In the genomic region with DNA sequence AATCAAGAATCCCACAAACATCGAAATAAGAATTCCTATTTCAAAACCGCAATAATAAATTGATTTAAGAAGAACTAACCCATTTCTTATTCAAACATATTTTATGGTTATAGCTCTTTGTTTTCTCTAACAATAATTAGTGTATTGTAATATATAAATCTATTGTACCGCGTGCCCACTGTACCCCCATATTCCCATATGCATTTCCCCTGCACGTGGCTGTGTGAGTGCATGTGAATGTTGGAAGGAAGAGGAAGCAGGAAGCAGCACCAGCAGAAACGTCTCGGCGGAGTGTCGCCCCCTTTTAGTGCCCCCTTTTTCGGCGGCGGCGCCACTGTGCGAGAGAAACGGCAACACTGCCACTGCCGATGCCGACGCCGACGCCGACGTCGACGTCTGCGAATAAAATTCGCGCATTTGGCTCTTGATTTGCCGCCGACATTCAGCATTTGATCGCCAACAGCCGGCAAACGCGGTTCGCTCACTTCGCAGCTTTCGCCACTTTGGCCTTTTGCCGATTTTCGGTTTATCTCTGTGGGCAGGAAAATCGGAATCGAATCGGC, we compare ENCODE assay signal across 6 fruit fly cellular contexts.
A peak's percentile ranks its signal among the peaks of the same experiment; 100 is the strongest.
TF ChIP-seq lines count a peak whose summit lies in the region.

No protein-coding gene starts in this region.

- TF ChIP-seq CTCF in S2 (optimal IDR thresholded peaks at IDR 0.05; lab: Kevin White, UChicago), result peak; percentile 78 to 79
- TF ChIP-seq CTCF in whole organism, embryonic (GFP tag; optimal IDR thresholded peaks at IDR 0.05; lab: Kevin White, UChicago), result peak; percentile 92

TF ChIP-seq in whole organism, adult, 20 proteins besides CTCF, POLR2A, EP300 and RAD21 (continues in another document):
- no peak for TF ChIP-seq cnc (optimal IDR thresholded peaks at IDR 0.05; lab: Kevin White, UChicago)
- TF ChIP-seq Mnt (GFP tag; optimal IDR thresholded peaks at IDR 0.05; lab: Kevin White, UChicago), result peak; percentile 83
- peak; percentile 100 for TF ChIP-seq pad (GFP tag; optimal IDR thresholded peaks at IDR 0.05; lab: Kevin White, UChicago)
- TF ChIP-seq Clk (GFP tag; optimal IDR thresholded peaks at IDR 0.05; lab: Kevin White, UChicago), result peak; percentile 34
- peak; percentile 72 for TF ChIP-seq CG12768 (GFP tag; optimal IDR thresholded peaks at IDR 0.05; lab: Kevin White, UChicago)
- peak; percentile 66 for TF ChIP-seq CG7101 (tag; optimal IDR thresholded peaks at IDR 0.05; lab: Kevin White, UChicago)
- TF ChIP-seq Hr96 (GFP tag; optimal IDR thresholded peaks at IDR 0.05; lab: Kevin White, UChicago), result peak; percentile 77
- peak; percentile 32 for TF ChIP-seq CG1620 (GFP tag; optimal IDR thresholded peaks at IDR 0.05; lab: Kevin White, UChicago)
- TF ChIP-seq cic (GFP tag; optimal IDR thresholded peaks at IDR 0.05; lab: Kevin White, UChicago), result peak; percentile 78
- peak; percentile 41 for TF ChIP-seq CG11617 (GFP tag; optimal IDR thresholded peaks at IDR 0.05; lab: Kevin White, UChicago)
- TF ChIP-seq bab1 (GFP tag; optimal IDR thresholded peaks at IDR 0.05; lab: Kevin White, UChicago), result peak; percentile 71
- peak; percentile 68 for TF ChIP-seq CG7045 (GFP tag; optimal IDR thresholded peaks at IDR 0.05; lab: Kevin White, UChicago)
- peak; percentile 29 for TF ChIP-seq Crg-1 (GFP tag; optimal IDR thresholded peaks at IDR 0.05; lab: Kevin White, UChicago)
- TF ChIP-seq ovo (GFP tag; optimal IDR thresholded peaks at IDR 0.05; lab: Kevin White, UChicago), result peak; percentile 56
- peak; percentile 74 for TF ChIP-seq CG14711 (tag; optimal IDR thresholded peaks at IDR 0.05; lab: Kevin White, UChicago)
- no peak for TF ChIP-seq CG5204 (GFP tag; optimal IDR thresholded peaks at IDR 0.05; lab: Kevin White, UChicago)

TF ChIP-seq in whole organism, embryonic, 481 proteins besides CTCF, POLR2A, EP300 and RAD21 (continues in another document):
- TF ChIP-seq CG9215 (GFP tag; IDR thresholded peaks at IDR 0.05; lab: Robert Waterston, UW) (peak; percentile 52), Camta (GFP tag; optimal IDR thresholded peaks at IDR 0.05; lab: Kevin White, UChicago) (peak; percentile 17), CG5245 (GFP tag; optimal IDR thresholded peaks at IDR 0.05; lab: Kevin White, UChicago) (no peak), Side (GFP tag; optimal IDR thresholded peaks at IDR 0.05; lab: Kevin White, UChicago) (peak; percentile 4), CG2199 (GFP tag; IDR thresholded peaks at IDR 0.05; lab: Robert Waterston, UW) (no peak), Abd-B (GFP tag; optimal IDR thresholded peaks at IDR 0.05; lab: Kevin White, UChicago) (no peak), CG10959 (GFP tag; IDR thresholded peaks at IDR 0.05; lab: Robert Waterston, UW) (0 out of 2 replicates have a peak, but pooled peaks have one; percentile 5), dmrt11E (tag; optimal IDR thresholded peaks at IDR 0.05; lab: Kevin White, UChicago) (peak; percentile 10), CG17359 (tag; optimal IDR thresholded peaks at IDR 0.05; lab: Kevin White, UChicago) (peak; percentile 20), Mes4 (GFP tag; optimal IDR thresholded peaks at IDR 0.05; lab: Kevin White, UChicago) (no peak), cas (GFP tag; IDR thresholded peaks at IDR 0.05; lab: Robert Waterston, UW) (no peak), CG4360 (GFP tag; IDR thresholded peaks at IDR 0.05; lab: Robert Waterston, UW) (no peak), CG6765 (GFP tag; optimal IDR thresholded peaks at IDR 0.05; lab: Kevin White, UChicago) (no peak), CG15696 (tag; optimal IDR thresholded peaks at IDR 0.05; lab: Kevin White, UChicago) (peak; percentile 8), Usf (GFP tag; optimal IDR thresholded peaks at IDR 0.05; lab: Kevin White, UChicago) (peak; percentile 42), nom (GFP tag; optimal IDR thresholded peaks at IDR 0.05; lab: Kevin White, UChicago) (peak; percentile 76), eyg (GFP tag; optimal IDR thresholded peaks at IDR 0.05; lab: Kevin White, UChicago) (peak; percentile 16)

TF ChIP-seq in whole organism, prepupa, 60 proteins besides CTCF, POLR2A, EP300 and RAD21 (continues in another document):
- TF ChIP-seq Met (GFP tag; optimal IDR thresholded peaks at IDR 0.05; lab: Kevin White, UChicago), result peak; percentile 79
- peak; percentile 73 for TF ChIP-seq CG3919 (GFP tag; optimal IDR thresholded peaks at IDR 0.05; lab: Kevin White, UChicago)
- TF ChIP-seq ss (GFP tag; optimal IDR thresholded peaks at IDR 0.05; lab: Kevin White, UChicago), result peak; percentile 66 to 70
- TF ChIP-seq Blimp-1 (GFP tag; optimal IDR thresholded peaks at IDR 0.05; lab: Kevin White, UChicago), result peak; percentile 14
- TF ChIP-seq CG7368 (GFP tag; optimal IDR thresholded peaks at IDR 0.05; lab: Kevin White, UChicago), result peak; percentile 63
- TF ChIP-seq CG11762 (GFP tag; optimal IDR thresholded peaks at IDR 0.05; lab: Kevin White, UChicago; ENCODE audit: insufficient read depth), result peak; percentile 71
- TF ChIP-seq CG34406 (GFP tag; optimal IDR thresholded peaks at IDR 0.05; lab: Kevin White, UChicago), result peak; percentile 59
- peak; percentile 82 for TF ChIP-seq CG6163 (GFP tag; IDR thresholded peaks at IDR 0.05; lab: Robert Waterston, UW)
- peak; percentile 86 for TF ChIP-seq svp (GFP tag; lab: Kevin White, UChicago)
- TF ChIP-seq spab (GFP tag; optimal IDR thresholded peaks at IDR 0.05; lab: Kevin White, UChicago), result peak; percentile 22
- peak; percentile 72 for TF ChIP-seq Hr4 (GFP tag; optimal IDR thresholded peaks at IDR 0.05; lab: Kevin White, UChicago)
- peak; percentile 74 for TF ChIP-seq CG6854 (GFP tag; optimal IDR thresholded peaks at IDR 0.05; lab: Kevin White, UChicago)
- peak; percentile 13 for TF ChIP-seq CG8319 (GFP tag; optimal IDR thresholded peaks at IDR 0.05; lab: Kevin White, UChicago)
- TF ChIP-seq esn (GFP tag; optimal IDR thresholded peaks at IDR 0.05; lab: Kevin White, UChicago), result peak; percentile 63
- peak; percentile 76 for TF ChIP-seq achi (GFP tag; optimal IDR thresholded peaks at IDR 0.05; lab: Kevin White, UChicago)
- peak; percentile 74 for TF ChIP-seq Smox (GFP tag; optimal IDR thresholded peaks at IDR 0.05; lab: Kevin White, UChicago)
- TF ChIP-seq Hr38 (GFP tag; optimal IDR thresholded peaks at IDR 0.05; lab: Kevin White, UChicago), result peak; percentile 1

TF ChIP-seq in whole organism, pupa, 21 proteins besides CTCF, POLR2A, EP300 and RAD21 (continues in another document):
- peak; percentile 85 for TF ChIP-seq EcR (GFP tag; optimal IDR thresholded peaks at IDR 0.05; lab: Kevin White, UChicago)
- peak; percentile 86 for TF ChIP-seq CG32121 (GFP tag; IDR thresholded peaks at IDR 0.05; lab: Robert Waterston, UW)
- TF ChIP-seq gl (tag; optimal IDR thresholded peaks at IDR 0.05; lab: Kevin White, UChicago), result peak; percentile 73
- peak; percentile 63 for TF ChIP-seq CG9948 (tag; optimal IDR thresholded peaks at IDR 0.05; lab: Kevin White, UChicago)
- peak; percentile 73 for TF ChIP-seq CG8301 (tag; optimal IDR thresholded peaks at IDR 0.05; lab: Kevin White, UChicago)
- TF ChIP-seq CG4496 (GFP tag; IDR thresholded peaks at IDR 0.05; lab: Robert Waterston, UW), result peak; percentile 91
- TF ChIP-seq CG17806 (tag; optimal IDR thresholded peaks at IDR 0.05; lab: Kevin White, UChicago), result peak; percentile 67
- peak; percentile 58 for TF ChIP-seq CG34367 (tag; optimal IDR thresholded peaks at IDR 0.05; lab: Kevin White, UChicago)
- TF ChIP-seq CG15710 (tag; optimal IDR thresholded peaks at IDR 0.05; lab: Kevin White, UChicago), result peak; percentile 84
- TF ChIP-seq CG10348 (GFP tag; IDR thresholded peaks at IDR 0.05; lab: Robert Waterston, UW), result 0 out of 2 replicates have a peak, but pooled peaks have one; percentile 33
- peak; percentile 60 for TF ChIP-seq Pif1B (GFP tag; optimal IDR thresholded peaks at IDR 0.05; lab: Kevin White, UChicago)
- peak; percentile 75 for TF ChIP-seq CG8159 (tag; optimal IDR thresholded peaks at IDR 0.05; lab: Kevin White, UChicago)
- TF ChIP-seq fd96Ca (GFP tag; IDR thresholded peaks at IDR 0.05; lab: Robert Waterston, UW), result peak; percentile 86
- peak; percentile 35 for TF ChIP-seq D1 (tag; optimal IDR thresholded peaks at IDR 0.05; lab: Kevin White, UChicago)
- TF ChIP-seq Pif1A (GFP tag; optimal IDR thresholded peaks at IDR 0.05; lab: Kevin White, UChicago), result peak; percentile 71
- TF ChIP-seq Snoo (tag; optimal IDR thresholded peaks at IDR 0.05; lab: Kevin White, UChicago), result peak; percentile 73
- TF ChIP-seq CG13204 (GFP tag; optimal IDR thresholded peaks at IDR 0.05; lab: Kevin White, UChicago), result peak; percentile 72
- peak; percentile 60 for TF ChIP-seq CG14655 (GFP tag; optimal IDR thresholded peaks at IDR 0.05; lab: Kevin White, UChicago)
- TF ChIP-seq rn (GFP tag; IDR thresholded peaks at IDR 0.05; lab: Robert Waterston, UW), result peak; percentile 45; the same call in 1 of the 2 replicates

TF ChIP-seq in whole organism, wandering third instar larva, 38 proteins besides CTCF, POLR2A, EP300 and RAD21 (continues in another document):
- TF ChIP-seq ey (GFP tag; optimal IDR thresholded peaks at IDR 0.05; lab: Kevin White, UChicago) (peak; percentile 77), Dif (GFP tag; optimal IDR thresholded peaks at IDR 0.05; lab: Kevin White, UChicago; ENCODE audit: partially characterized antibody) (peak; percentile 76), CG9705 (GFP tag; optimal IDR thresholded peaks at IDR 0.05; lab: Kevin White, UChicago) (peak; percentile 76), Abd-B (GFP tag; optimal IDR thresholded peaks at IDR 0.05; lab: Kevin White, UChicago) (no peak), Mio (GFP tag; optimal IDR thresholded peaks at IDR 0.05; lab: Kevin White, UChicago) (no peak), GATAd (GFP tag; optimal IDR thresholded peaks at IDR 0.05; lab: Kevin White, UChicago) (no peak), dsf (GFP tag; optimal IDR thresholded peaks at IDR 0.05; lab: Kevin White, UChicago; ENCODE audit: borderline replicate concordance) (no peak), brk (GFP tag; optimal IDR thresholded peaks at IDR 0.05; lab: Kevin White, UChicago) (peak; percentile 92), tai (GFP tag; optimal IDR thresholded peaks at IDR 0.05; lab: Kevin White, UChicago) (peak; percentile 65), CG32264 (GFP tag; optimal IDR thresholded peaks at IDR 0.05; lab: Kevin White, UChicago) (no peak), Dfd (GFP tag; optimal IDR thresholded peaks at IDR 0.05; lab: Kevin White, UChicago) (peak; percentile 49), dl (GFP tag; optimal IDR thresholded peaks at IDR 0.05; lab: Kevin White, UChicago; ENCODE audit: insufficient read depth in 1 of 2, partially characterized antibody in 2 of 2) (peak in 1 of 2 experiments; percentile 67), N (GFP tag; optimal IDR thresholded peaks at IDR 0.05; lab: Kevin White, UChicago) (no peak), sage (GFP tag; optimal IDR thresholded peaks at IDR 0.05; lab: Kevin White, UChicago) (peak; percentile 60), CrebA (GFP tag; optimal IDR thresholded peaks at IDR 0.05; lab: Kevin White, UChicago; ENCODE audit: borderline replicate concordance) (peak; percentile 64), sv (GFP tag; optimal IDR thresholded peaks at IDR 0.05; lab: Kevin White, UChicago) (no peak), Hr78 (GFP tag; optimal IDR thresholded peaks at IDR 0.05; lab: Kevin White, UChicago) (no peak), h (GFP tag; optimal IDR thresholded peaks at IDR 0.05; lab: Kevin White, UChicago) (peak; percentile 89), Jra (GFP tag; optimal IDR thresholded peaks at IDR 0.05; lab: Kevin White, UChicago) (peak; percentile 77), HLH106 (tag; optimal IDR thresholded peaks at IDR 0.05; lab: Kevin White, UChicago) (peak; percentile 89)
